Worm (Caenorhabditis elegans) whole organism, early embryonic: Measurements from ENCODE around the gene K07C11.7.
A peak's percentile ranks its signal among the peaks of the same experiment; 100 is the strongest.

Source experiments
- B0310.2 ChIP-seq: sonication (generic microtip); optimal IDR thresholded peaks from 2 replicates; lab custom pipeline; 2016; ENCODE audit warnings: mild to moderate bottlenecking, missing genetic modification characterization, missing compliant biosample characterization
- F13C5.2 ChIP-seq: sonication (generic microtip); optimal IDR thresholded peaks from 2 replicates; lab custom pipeline; 2017; ENCODE audit warnings: mild to moderate bottlenecking, missing genetic modification characterization, inconsistent platforms, missing compliant biosample characterization
- aly-1 ChIP-seq: sonication (generic microtip); optimal IDR thresholded peaks from 2 replicates; lab custom pipeline; 2016; ENCODE audit warnings: missing genetic modification characterization, missing compliant biosample characterization
- ama-1 ChIP-seq: fragments of 150-350 bp; optimal IDR thresholded peaks from 2 replicates; lab custom pipeline; 2014
- ceh-13 ChIP-seq: fragments of 200-800 bp; sonication (Bioruptor generic); optimal IDR thresholded peaks from 2 replicates; lab custom pipeline; 2018; ENCODE audit warnings: mild to moderate bottlenecking, missing genetic modification characterization, missing compliant biosample characterization
- ceh-36 ChIP-seq: sonication (generic microtip); optimal IDR thresholded peaks from 2 replicates; lab custom pipeline; 2016; ENCODE audit warnings: missing genetic modification characterization, inconsistent platforms, missing compliant biosample characterization
- ets-7 ChIP-seq: sonication (generic microtip); optimal IDR thresholded peaks from 2 replicates; lab custom pipeline; 2016; ENCODE audit warnings: missing genotype, missing genetic modification characterization, missing compliant biosample characterization
- flt-1 ChIP-seq: fragments of 200-800 bp; sonication (Bioruptor generic); IDR thresholded peaks from 2 replicates; pipeline ENCODE4 v1.3.6; 2022; ENCODE audit warnings: missing genetic modification characterization, missing compliant biosample characterization
- hmbx-1 ChIP-seq: sonication (generic microtip); optimal IDR thresholded peaks from 2 replicates; lab custom pipeline; 2016; ENCODE audit warnings: mild to moderate bottlenecking, missing genetic modification characterization, missing compliant biosample characterization
- hmg-4 ChIP-seq: fragments of 200-800 bp; sonication (Bioruptor generic); optimal IDR thresholded peaks from 2 replicates; lab custom pipeline; 2018; ENCODE audit warnings: mild to moderate bottlenecking, missing genetic modification characterization, missing compliant biosample characterization
- hnd-1 ChIP-seq: sonication (generic microtip); optimal IDR thresholded peaks from 2 replicates; lab custom pipeline; 2016; ENCODE audit warnings: missing genetic modification characterization, missing compliant biosample characterization
- pes-1 ChIP-seq: fragments of 200-800 bp; sonication (Bioruptor generic); IDR thresholded peaks from 2 replicates; pipeline ENCODE4 v1.3.6; 2022; ENCODE audit warnings: missing genetic modification reagents, missing genetic modification characterization, missing compliant biosample characterization
- scrt-1 ChIP-seq: fragments of 200-800 bp; sonication (Bioruptor generic); IDR thresholded peaks from 2 replicates; pipeline ENCODE4 v1.3.6; 2022; ENCODE audit warnings: missing genetic modification characterization, missing compliant biosample characterization
- sea-1 ChIP-seq: fragments of 200-800 bp; sonication (Bioruptor generic); conservative IDR thresholded peaks from 2 replicates; pipeline ENCODE4 v1.3.6; 2022; ENCODE audit warnings: missing genetic modification characterization, missing compliant biosample characterization
- tbx-11 ChIP-seq: fragments of 200-800 bp; sonication (Bioruptor generic); IDR thresholded peaks from 2 replicates; pipeline ENCODE4 v1.3.6; 2022; ENCODE audit warnings: missing genetic modification characterization, missing compliant biosample characterization
- tbx-37 ChIP-seq: fragments of 200-800 bp; sonication (Bioruptor generic); conservative IDR thresholded peaks from 2 replicates; pipeline ENCODE4 v1.3.6; 2022; ENCODE audit warnings: missing genetic modification reagents, missing genetic modification characterization, missing compliant biosample characterization
- tra-4 ChIP-seq: sonication (generic microtip); optimal IDR thresholded peaks from 2 replicates; lab custom pipeline; 2017; ENCODE audit warnings: missing genetic modification characterization, missing compliant biosample characterization

Gene K07C11.7

DNA sequence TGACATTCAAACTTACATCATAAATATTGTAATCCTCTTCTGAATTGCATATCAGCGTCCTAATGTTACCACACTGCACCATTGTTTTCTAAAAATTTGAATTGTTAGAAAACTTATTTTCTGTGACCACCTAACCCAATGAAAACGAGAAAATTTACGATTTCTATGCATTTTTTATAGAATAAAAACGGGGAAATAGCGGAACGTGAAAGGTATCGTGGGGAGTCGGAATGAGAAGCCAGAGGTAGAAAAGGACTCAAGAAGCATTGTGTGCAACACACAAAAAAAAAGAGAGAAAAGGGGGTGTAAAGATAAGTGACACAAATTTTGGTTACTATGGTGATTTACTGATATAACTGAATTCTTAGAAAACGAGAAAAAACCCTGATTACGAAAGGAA lies 36.4 kb upstream of the K07C11.7 start, which contains the start of gene C16D9.6:
C16D9.6 (minus strand) TSS at position 101 of the 400 bp plus-strand sequence.
- no peak for TF ChIP-seq tbx-37
- no peak for TF ChIP-seq tbx-11 (GFP tag; lab: Robert Waterston, UW)
- TF ChIP-seq scrt-1 = no peak
- TF ChIP-seq hmg-4 (GFP tag; lab: Kevin White, UChicago) = no peak
- TF ChIP-seq ama-1 = no peak
- TF ChIP-seq ets-7 = no peak
- TF ChIP-seq F13C5.2 (tag; lab: Kevin White, UChicago) = no peak
- no peak for TF ChIP-seq ceh-36
- TF ChIP-seq aly-1 = no peak
- no peak for TF ChIP-seq sea-1 (GFP tag; lab: Robert Waterston, UW)
- TF ChIP-seq tra-4 (tag; lab: Kevin White, UChicago) = no peak
- TF ChIP-seq hmbx-1 = no peak
- no peak for TF ChIP-seq hnd-1 (tag; lab: Kevin White, UChicago)
- no peak for TF ChIP-seq flt-1 (GFP tag; lab: Robert Waterston, UW)
- no peak for TF ChIP-seq ceh-13 (GFP tag; lab: Kevin White, UChicago)
- TF ChIP-seq B0310.2 (tag; lab: Kevin White, UChicago) = no peak

DNA sequence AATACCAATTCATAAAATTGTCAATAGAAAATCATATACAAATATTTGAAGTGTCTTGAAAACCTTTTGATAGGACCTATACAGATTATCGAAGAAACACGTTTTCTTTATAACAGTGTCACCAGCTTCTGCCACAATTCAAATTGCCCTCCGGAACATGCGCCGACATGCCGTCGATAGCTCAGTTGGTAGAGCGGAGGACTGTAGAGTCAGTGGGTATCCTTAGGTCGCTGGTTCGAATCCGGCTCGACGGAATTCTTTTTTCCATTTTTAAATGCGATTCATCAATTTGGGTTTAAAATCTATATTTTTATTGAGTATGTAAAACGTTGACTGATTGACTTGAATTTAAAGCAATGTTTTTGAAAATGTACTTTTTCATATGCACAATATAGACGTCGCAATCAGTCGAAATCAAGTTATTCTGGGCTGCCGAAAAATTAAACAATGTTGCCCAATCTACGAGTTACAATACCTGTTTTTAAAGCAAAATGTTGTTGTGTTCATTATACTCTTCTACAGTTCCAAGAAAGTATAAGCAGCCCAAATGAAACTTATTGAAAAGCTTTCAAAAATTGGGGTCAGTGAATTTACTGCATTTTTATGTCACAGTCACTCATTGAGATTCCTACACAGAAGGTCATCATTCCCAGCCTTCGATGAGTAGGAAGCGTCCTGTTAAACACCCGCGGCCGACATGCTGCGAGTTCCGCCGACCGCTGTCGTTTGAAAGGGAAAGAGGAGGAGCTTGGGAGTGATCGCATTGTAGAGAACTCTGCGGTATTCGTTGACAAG lies 33.7 kb upstream of the K07C11.7 start:
- TF ChIP-seq ceh-36 = no peak
- peak; percentile 48 for TF ChIP-seq ama-1

DNA sequence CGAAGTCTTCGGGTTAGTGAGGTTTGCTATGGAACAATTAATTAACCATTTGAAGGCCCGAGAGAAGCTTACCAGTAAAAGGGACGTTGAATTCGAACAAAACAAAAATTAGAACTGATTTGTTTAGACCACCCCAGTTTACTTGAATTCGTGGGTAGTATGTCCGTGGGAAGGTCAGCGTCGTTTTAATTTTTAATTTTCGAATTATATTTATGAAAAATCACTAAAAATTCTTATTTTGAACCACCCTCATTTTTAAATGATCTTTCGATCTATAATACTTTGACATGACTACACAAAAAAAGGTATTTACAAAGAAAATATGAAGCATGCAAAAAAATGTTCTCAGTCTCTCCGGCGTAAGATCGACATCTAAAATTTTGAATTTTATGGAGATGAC lies 31.7 kb upstream of the K07C11.7 start, which contains the start of gene C16D9.5:
C16D9.5 (minus strand) TSS at position 101 of the 400 bp plus-strand sequence.
- TF ChIP-seq ceh-36 (no peak), scrt-1 (no peak), B0310.2 (tag; lab: Kevin White, UChicago) (no peak), tbx-37 (no peak), flt-1 (GFP tag; lab: Robert Waterston, UW) (no peak), tbx-11 (GFP tag; lab: Robert Waterston, UW) (no peak), sea-1 (GFP tag; lab: Robert Waterston, UW) (no peak), hnd-1 (tag; lab: Kevin White, UChicago) (no peak), pes-1 (GFP tag; lab: Robert Waterston, UW) (no peak), tra-4 (tag; lab: Kevin White, UChicago) (no peak)

ce11 chrV:8243201-8243600 lies 29.4 kb upstream of the K07C11.7 start:
- TF ChIP-seq tra-4 (tag; lab: Kevin White, UChicago) (no peak), hmg-4 (GFP tag; lab: Kevin White, UChicago) (no peak), sea-1 (GFP tag; lab: Robert Waterston, UW) (no peak), scrt-1 (no peak), hnd-1 (tag; lab: Kevin White, UChicago) (no peak), tbx-37 (no peak), ceh-36 (no peak), ets-7 (no peak), tbx-11 (GFP tag; lab: Robert Waterston, UW) (no peak), hmbx-1 (no peak), B0310.2 (tag; lab: Kevin White, UChicago) (no peak), ama-1 (no peak)

DNA sequence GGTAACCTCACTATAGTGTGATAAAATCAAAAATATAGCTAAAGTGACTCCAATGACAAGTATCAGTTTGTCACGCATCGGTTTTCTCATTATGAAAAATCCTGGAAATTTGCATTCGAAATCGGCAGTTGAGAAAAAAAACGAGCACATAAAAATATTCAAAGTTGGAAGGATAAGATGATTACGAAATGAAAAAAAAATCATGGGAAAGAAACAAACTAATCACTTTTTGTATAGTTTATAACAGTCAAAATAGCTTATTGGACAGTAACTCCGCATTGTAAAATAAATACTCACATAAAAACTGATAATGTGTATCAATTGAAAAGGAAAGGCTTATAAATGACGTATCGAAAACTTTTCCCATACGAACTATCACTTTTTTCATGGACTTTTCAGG lies 29.0 kb upstream of the K07C11.7 start, which contains the start of gene C16D9.4:
C16D9.4 (minus strand) TSS at position 101 of the 400 bp plus-strand sequence.
- TF ChIP-seq tbx-37 (no peak), hmg-4 (GFP tag; lab: Kevin White, UChicago) (no peak), ama-1 (no peak), F13C5.2 (tag; lab: Kevin White, UChicago) (no peak), ets-7 (no peak), pes-1 (GFP tag; lab: Robert Waterston, UW) (no peak), tbx-11 (GFP tag; lab: Robert Waterston, UW) (no peak), sea-1 (GFP tag; lab: Robert Waterston, UW) (no peak), ceh-13 (GFP tag; lab: Kevin White, UChicago) (no peak), ceh-36 (no peak), hmbx-1 (no peak), hnd-1 (tag; lab: Kevin White, UChicago) (no peak), aly-1 (no peak), scrt-1 (no peak), B0310.2 (tag; lab: Kevin White, UChicago) (no peak), flt-1 (GFP tag; lab: Robert Waterston, UW) (no peak), tra-4 (tag; lab: Kevin White, UChicago) (no peak)

DNA sequence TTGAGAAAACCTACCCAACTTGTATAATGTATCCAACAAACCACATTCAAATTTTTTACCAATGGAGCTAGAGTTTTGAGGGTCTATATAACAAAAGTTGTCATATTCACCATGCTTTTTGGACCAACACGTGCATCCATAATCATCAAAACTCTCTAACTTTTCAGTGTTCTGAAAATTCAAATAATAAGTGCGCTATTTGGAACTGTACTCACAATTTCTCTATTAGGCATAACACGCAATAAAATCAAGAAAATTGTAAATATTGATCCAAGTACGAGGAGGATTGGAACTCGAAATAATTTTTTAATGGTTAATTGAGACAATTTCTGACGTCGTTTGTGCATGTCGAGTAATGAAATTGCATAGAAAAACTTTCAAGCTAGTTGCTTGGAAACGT lies 26.2 kb upstream of the K07C11.7 start, which contains the start of gene C16D9.3:
C16D9.3 (minus strand) TSS at position 101 of the 400 bp plus-strand sequence.
- TF ChIP-seq ets-7 (no peak), hnd-1 (tag; lab: Kevin White, UChicago) (no peak), F13C5.2 (tag; lab: Kevin White, UChicago) (no peak), hmbx-1 (no peak), ama-1 (no peak), ceh-13 (GFP tag; lab: Kevin White, UChicago) (no peak), tbx-11 (GFP tag; lab: Robert Waterston, UW) (no peak), sea-1 (GFP tag; lab: Robert Waterston, UW) (no peak), scrt-1 (no peak), flt-1 (GFP tag; lab: Robert Waterston, UW) (no peak), tbx-37 (no peak), pes-1 (GFP tag; lab: Robert Waterston, UW) (no peak), ceh-36 (no peak), B0310.2 (tag; lab: Kevin White, UChicago) (no peak), aly-1 (no peak), tra-4 (tag; lab: Kevin White, UChicago) (no peak), hmg-4 (GFP tag; lab: Kevin White, UChicago) (no peak)

- TF ChIP-seq tra-4 (tag; lab: Kevin White, UChicago) = no peak
- TF ChIP-seq F13C5.2 (tag; lab: Kevin White, UChicago) = no peak
- no peak for TF ChIP-seq tbx-11 (GFP tag; lab: Robert Waterston, UW)
- TF ChIP-seq pes-1 (GFP tag; lab: Robert Waterston, UW) = no peak
- TF ChIP-seq hnd-1 (tag; lab: Kevin White, UChicago) = no peak
- no peak for TF ChIP-seq ets-7
- TF ChIP-seq hmbx-1 = no peak
- no peak for TF ChIP-seq ama-1
- no peak for TF ChIP-seq flt-1 (GFP tag; lab: Robert Waterston, UW)
- no peak for TF ChIP-seq hmg-4 (GFP tag; lab: Kevin White, UChicago)
- no peak for TF ChIP-seq tbx-37
- TF ChIP-seq ceh-13 (GFP tag; lab: Kevin White, UChicago) = no peak
- TF ChIP-seq scrt-1 = no peak
- no peak for TF ChIP-seq B0310.2 (tag; lab: Kevin White, UChicago)
- no peak for TF ChIP-seq sea-1 (GFP tag; lab: Robert Waterston, UW)
- TF ChIP-seq aly-1 = no peak
Measured at ce11 chrV:8238290-8238689, 24.5 kb upstream of the K07C11.7 start, which contains the start of gene rol-3. Gene rol-3, minus strand, starts transcription at chrV:8238409.
